In the genomic region with DNA sequence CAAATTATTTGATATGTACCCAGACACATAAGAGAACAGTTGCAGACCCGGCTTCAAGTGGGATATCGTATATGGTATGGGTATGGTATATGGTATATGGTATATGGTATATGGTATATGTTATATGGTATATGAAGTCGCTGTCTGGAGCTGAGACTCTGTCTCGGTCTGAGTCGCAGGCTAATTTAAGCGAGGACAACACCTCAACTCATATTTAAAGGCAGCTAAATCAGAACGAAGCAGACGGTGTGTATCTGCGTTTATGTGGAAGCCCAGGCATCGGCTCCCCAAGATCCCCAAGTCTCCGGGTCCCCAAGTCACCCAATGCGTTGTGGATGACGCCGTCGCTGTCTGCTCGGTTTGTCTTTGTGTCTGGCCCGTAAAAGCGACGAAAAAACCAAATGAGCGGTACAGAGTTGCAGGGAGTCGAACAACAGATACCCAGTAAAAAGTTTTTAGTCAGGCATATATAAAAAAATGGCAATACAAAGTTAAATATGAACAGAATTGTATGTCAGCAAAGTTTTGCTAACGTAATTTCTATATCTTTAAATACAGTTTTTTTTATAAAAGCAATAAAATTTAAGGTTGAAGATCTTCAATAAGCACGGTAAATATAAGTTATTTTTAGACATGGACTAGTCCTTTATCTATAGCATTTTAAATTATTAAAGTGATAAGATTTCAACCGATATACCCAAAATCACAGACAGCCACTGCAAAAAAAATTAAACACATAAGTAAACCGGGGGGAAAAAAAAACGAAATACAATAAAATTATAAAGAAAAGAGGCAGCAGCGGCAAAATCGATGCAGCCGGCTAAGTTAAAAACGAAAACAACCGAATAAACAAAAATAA, we compare ENCODE assay signal across 4 fruit fly cellular contexts.
TF ChIP-seq lines count a peak whose summit lies in the region.

No protein-coding gene starts in this region.

TF ChIP-seq in whole organism, embryonic, 481 proteins besides CTCF, POLR2A, EP300 and RAD21 (continued from another document and continues in another):
- TF ChIP-seq CG12219 (GFP tag; optimal IDR thresholded peaks at IDR 0.05; lab: Kevin White, UChicago) (peak; percentile 32), Ptx1 (GFP tag; IDR thresholded peaks at IDR 0.05; lab: Robert Waterston, UW) (peak; percentile 63), CG9609 (GFP tag; optimal IDR thresholded peaks at IDR 0.05; lab: Kevin White, UChicago) (peak; percentile 23), H15 (GFP tag; IDR thresholded peaks at IDR 0.05; lab: Robert Waterston, UW) (peak; percentile 53; the same call in 1 of the 3 replicates), wor (GFP tag; IDR thresholded peaks at IDR 0.05; lab: Robert Waterston, UW) (peak; percentile 66), vfl (GFP tag; optimal IDR thresholded peaks at IDR 0.05; lab: Kevin White, UChicago) (no peak), tin (GFP tag; optimal IDR thresholded peaks at IDR 0.05; lab: Kevin White, UChicago) (peak; percentile 46), CG30431 (GFP tag; optimal IDR thresholded peaks at IDR 0.05; lab: Kevin White, UChicago) (peak; percentile 22), CG18262 (tag; optimal IDR thresholded peaks at IDR 0.05; lab: Kevin White, UChicago) (peak; percentile 85), Gug (GFP tag; IDR thresholded peaks at IDR 0.05; lab: Robert Waterston, UW) (no peak), MBD-R2 (GFP tag; IDR thresholded peaks at IDR 0.05; lab: Robert Waterston, UW) (no peak), CG10462 (GFP tag; optimal IDR thresholded peaks at IDR 0.05; lab: Kevin White, UChicago) (peak; percentile 21), esg (GFP tag; conservative IDR thresholded peaks at IDR 0.05; lab: Robert Waterston, UW) (peak; percentile 46), Asciz (GFP tag; optimal IDR thresholded peaks at IDR 0.05; lab: Kevin White, UChicago) (peak; percentile 70), nmo (GFP tag; optimal IDR thresholded peaks at IDR 0.05; lab: Kevin White, UChicago) (peak; percentile 86), CG8388 (GFP tag; optimal IDR thresholded peaks at IDR 0.05; lab: Kevin White, UChicago) (peak; percentile 80), CG17361 (GFP tag; IDR thresholded peaks at IDR 0.05; lab: Robert Waterston, UW) (peak; percentile 85), CG1529 (GFP tag; optimal IDR thresholded peaks at IDR 0.05; lab: Kevin White, UChicago) (peak; percentile 46), CG11085 (GFP tag; IDR thresholded peaks at IDR 0.05; lab: Robert Waterston, UW) (no peak), CG7745 (tag; optimal IDR thresholded peaks at IDR 0.05; lab: Kevin White, UChicago) (no peak), Pdp1 (GFP tag; optimal IDR thresholded peaks at IDR 0.05; lab: Kevin White, UChicago) (peak; percentile 16 to 32), gce (GFP tag; IDR thresholded peaks at IDR 0.05; lab: Robert Waterston, UW) (peak; percentile 23; the same call in 1 of the 3 replicates), en (GFP tag; optimal IDR thresholded peaks at IDR 0.05; lab: Kevin White, UChicago) (no peak), ttk (GFP tag; IDR thresholded peaks at IDR 0.05; lab: Robert Waterston, UW) (0 out of 2 replicates have a peak, but pooled peaks have one; percentile 45), nerfin-1 (tag; optimal IDR thresholded peaks at IDR 0.05; lab: Kevin White, UChicago) (peak; percentile 50), ci (GFP tag; IDR thresholded peaks at IDR 0.05; lab: Robert Waterston, UW) (no peak), bcd (GFP tag; optimal IDR thresholded peaks at IDR 0.05; lab: Kevin White, UChicago) (peak; percentile 66), gro (GFP tag; optimal IDR thresholded peaks at IDR 0.05; lab: Kevin White, UChicago) (no peak), CG5180 (GFP tag; optimal IDR thresholded peaks at IDR 0.05; lab: Kevin White, UChicago) (peak; percentile 49), CG3281 (GFP tag; optimal IDR thresholded peaks at IDR 0.05; lab: Kevin White, UChicago) (peak; percentile 25)

TF ChIP-seq in whole organism, prepupa, 60 proteins besides CTCF, POLR2A, EP300 and RAD21 (continued from another document and continues in another):
- TF ChIP-seq lz (GFP tag; optimal IDR thresholded peaks at IDR 0.05; lab: Kevin White, UChicago) (peak; percentile 98), CG9139 (GFP tag; optimal IDR thresholded peaks at IDR 0.05; lab: Kevin White, UChicago) (peak; percentile 91), CG11294 (GFP tag; IDR thresholded peaks at IDR 0.05; lab: Robert Waterston, UW) (no peak), cyc (GFP tag; optimal IDR thresholded peaks at IDR 0.05; lab: Kevin White, UChicago) (peak; percentile 97), eg (GFP tag; IDR thresholded peaks at IDR 0.05; lab: Robert Waterston, UW) (0 out of 3 replicates have a peak, but pooled peaks have one; percentile 16), Eip75B (GFP tag; optimal IDR thresholded peaks at IDR 0.05; lab: Kevin White, UChicago) (peak; percentile 95), CG11762 (GFP tag; optimal IDR thresholded peaks at IDR 0.05; lab: Kevin White, UChicago; ENCODE audit: insufficient read depth) (peak; percentile 72), CG6792 (GFP tag; optimal IDR thresholded peaks at IDR 0.05; lab: Kevin White, UChicago) (peak; percentile 96), CG6163 (GFP tag; IDR thresholded peaks at IDR 0.05; lab: Robert Waterston, UW) (peak; percentile 81), CG6808 (GFP tag; optimal IDR thresholded peaks at IDR 0.05; lab: Kevin White, UChicago) (peak; percentile 96), spab (GFP tag; optimal IDR thresholded peaks at IDR 0.05; lab: Kevin White, UChicago) (peak; percentile 97), CG31627 (GFP tag; optimal IDR thresholded peaks at IDR 0.05; lab: Kevin White, UChicago) (peak; percentile 98), CG10669 (GFP tag; optimal IDR thresholded peaks at IDR 0.05; lab: Kevin White, UChicago) (peak; percentile 96), fd85E (GFP tag; optimal IDR thresholded peaks at IDR 0.05; lab: Kevin White, UChicago) (peak; percentile 63), salr (GFP tag; optimal IDR thresholded peaks at IDR 0.05; lab: Kevin White, UChicago) (peak; percentile 82 to 91), Sox15 (GFP tag; optimal IDR thresholded peaks at IDR 0.05; lab: Kevin White, UChicago) (peak; percentile 97), Gug (GFP tag; IDR thresholded peaks at IDR 0.05; lab: Robert Waterston, UW) (no peak), pdm3 (GFP tag; optimal IDR thresholded peaks at IDR 0.05; lab: Kevin White, UChicago) (peak; percentile 94), topi (GFP tag; optimal IDR thresholded peaks at IDR 0.05; lab: Kevin White, UChicago) (peak; percentile 99), svp (GFP tag; lab: Kevin White, UChicago) (peak; percentile 99), Sox14 (GFP tag; optimal IDR thresholded peaks at IDR 0.05; lab: Kevin White, UChicago) (peak; percentile 97), Eip78C (GFP tag; lab: Kevin White, UChicago) (peak; percentile 99), esn (GFP tag; optimal IDR thresholded peaks at IDR 0.05; lab: Kevin White, UChicago) (peak; percentile 99), acj6 (GFP tag; optimal IDR thresholded peaks at IDR 0.05; lab: Kevin White, UChicago) (peak; percentile 95), Lpt (GFP tag; optimal IDR thresholded peaks at IDR 0.05; lab: Kevin White, UChicago) (peak; percentile 74), net (GFP tag; optimal IDR thresholded peaks at IDR 0.05; lab: Kevin White, UChicago) (peak; percentile 94), CG3032 (tag; optimal IDR thresholded peaks at IDR 0.05; lab: Kevin White, UChicago) (peak; percentile 96), CG4318 (GFP tag; optimal IDR thresholded peaks at IDR 0.05; lab: Kevin White, UChicago) (peak; percentile 69), CG34406 (GFP tag; optimal IDR thresholded peaks at IDR 0.05; lab: Kevin White, UChicago) (peak; percentile 98), Sox102F (GFP tag; optimal IDR thresholded peaks at IDR 0.05; lab: Kevin White, UChicago) (peak; percentile 97), CG8632 (GFP tag; optimal IDR thresholded peaks at IDR 0.05; lab: Kevin White, UChicago) (peak; percentile 98)

TF ChIP-seq in whole organism, pupa, 21 proteins besides CTCF, POLR2A, EP300 and RAD21 (continued from another document):
- TF ChIP-seq CG14655 (GFP tag; optimal IDR thresholded peaks at IDR 0.05; lab: Kevin White, UChicago) (peak; percentile 71), CG12605 (GFP tag; IDR thresholded peaks at IDR 0.05; lab: Robert Waterston, UW) (0 out of 2 replicates have a peak, but pooled peaks have one; percentile 6)

TF ChIP-seq in whole organism, wandering third instar larva, 38 proteins besides CTCF, POLR2A, EP300 and RAD21 (continued from another document):
- peak; percentile 25 for TF ChIP-seq Rel (GFP tag; optimal IDR thresholded peaks at IDR 0.05; lab: Kevin White, UChicago)
- TF ChIP-seq Rel (tag; optimal IDR thresholded peaks at IDR 0.05; lab: Kevin White, UChicago): peak; percentile 51
- peak in 1 of 2 experiments; percentile 96 for TF ChIP-seq foxo (GFP tag; optimal IDR thresholded peaks at IDR 0.05; lab: Kevin White, UChicago)
- peak; percentile 96 for TF ChIP-seq dmrt93B (GFP tag; optimal IDR thresholded peaks at IDR 0.05; lab: Kevin White, UChicago)
- TF ChIP-seq Dfd (GFP tag; optimal IDR thresholded peaks at IDR 0.05; lab: Kevin White, UChicago): no peak
- TF ChIP-seq sage (GFP tag; optimal IDR thresholded peaks at IDR 0.05; lab: Kevin White, UChicago): peak; percentile 64
- no peak for TF ChIP-seq Hr78 (GFP tag; optimal IDR thresholded peaks at IDR 0.05; lab: Kevin White, UChicago)
- TF ChIP-seq Vsx2 (GFP tag; optimal IDR thresholded peaks at IDR 0.05; lab: Kevin White, UChicago; ENCODE audit: partially characterized antibody): peak; percentile 94
- peak; percentile 90 for TF ChIP-seq br (GFP tag; optimal IDR thresholded peaks at IDR 0.05; lab: Kevin White, UChicago)
- peak; percentile 90 for TF ChIP-seq ey (GFP tag; optimal IDR thresholded peaks at IDR 0.05; lab: Kevin White, UChicago)
- no peak for TF ChIP-seq lola (GFP tag; optimal IDR thresholded peaks at IDR 0.05; lab: Kevin White, UChicago)
- TF ChIP-seq CG9705 (GFP tag; optimal IDR thresholded peaks at IDR 0.05; lab: Kevin White, UChicago): peak; percentile 76
- no peak for TF ChIP-seq Myc (optimal IDR thresholded peaks at IDR 0.05; lab: Kevin White, UChicago)
- no peak for TF ChIP-seq sv (GFP tag; optimal IDR thresholded peaks at IDR 0.05; lab: Kevin White, UChicago)
- TF ChIP-seq jim (GFP tag; optimal IDR thresholded peaks at IDR 0.05; lab: Kevin White, UChicago): peak; percentile 31
- TF ChIP-seq HLH106 (tag; optimal IDR thresholded peaks at IDR 0.05; lab: Kevin White, UChicago): peak; percentile 95
- no peak for TF ChIP-seq GATAd (GFP tag; optimal IDR thresholded peaks at IDR 0.05; lab: Kevin White, UChicago)
- peak; percentile 72 for TF ChIP-seq pan (optimal IDR thresholded peaks at IDR 0.05; lab: Kevin White, UChicago)
- TF ChIP-seq Mio (GFP tag; optimal IDR thresholded peaks at IDR 0.05; lab: Kevin White, UChicago): peak; percentile 18
- peak; percentile 20 for TF ChIP-seq brk (GFP tag; optimal IDR thresholded peaks at IDR 0.05; lab: Kevin White, UChicago)
